Fruit fly (Drosophila melanogaster) whole organism, embryonic: ENCODE results near the gene RpS3.

Experiments used
- Atf3 ChIP-seq: fragments of 200-800 bp; sonication (Bioruptor generic); optimal IDR thresholded peaks from 3 replicates; lab custom pipeline; 2016; ENCODE audit warnings: missing biosample characterization, missing genetic modification characterization
- B-H1 ChIP-seq: fragments of 200-800 bp; sonication (Bioruptor generic); IDR thresholded peaks from 3 replicates; pipeline ENCODE4 v1.3.6; 2022; ENCODE audit warnings: missing biosample characterization, missing genetic modification characterization
- B-H2 ChIP-seq: fragments of 200-800 bp; sonication (Bioruptor generic); optimal IDR thresholded peaks from 2 replicates; lab custom pipeline; 2018; ENCODE audit warnings: missing biosample characterization, mild to moderate bottlenecking, missing genetic modification characterization
- CG10431 ChIP-seq: fragments of 200-800 bp; sonication (Bioruptor generic); optimal IDR thresholded peaks from 3 replicates; lab custom pipeline; 2018; ENCODE audit warnings: missing biosample characterization, mild to moderate bottlenecking, missing genetic modification characterization
- CG11085 ChIP-seq: fragments of 200-800 bp; sonication (Bioruptor generic); IDR thresholded peaks from 2 replicates; pipeline ENCODE4 v1.3.6; 2022; ENCODE audit warnings: missing biosample characterization, missing genetic modification characterization
- CG12236 ChIP-seq: fragments of 200-800 bp; sonication (Bioruptor generic); optimal IDR thresholded peaks from 2 replicates; lab custom pipeline; 2016; ENCODE audit warnings: missing biosample characterization, missing genetic modification characterization
- CG13123 ChIP-seq: fragments of 200-800 bp; sonication (Bioruptor generic); optimal IDR thresholded peaks from 2 replicates; lab custom pipeline; 2016; ENCODE audit warnings: missing biosample characterization, missing genetic modification characterization
- CG17385 ChIP-seq: fragments of 200-800 bp; sonication (Bioruptor generic); optimal IDR thresholded peaks from 3 replicates; lab custom pipeline; 2018; ENCODE audit warnings: missing biosample characterization, mild to moderate bottlenecking, missing genetic modification characterization
- CG2202 ChIP-seq: fragments of 200-800 bp; sonication (Bioruptor generic); optimal IDR thresholded peaks from 2 replicates; lab custom pipeline; 2018; ENCODE audit warnings: missing biosample characterization, mild to moderate bottlenecking, missing genetic modification characterization
- CG3163 ChIP-seq: fragments of 200-800 bp; sonication (Bioruptor generic); optimal IDR thresholded peaks from 3 replicates; lab custom pipeline; 2016; ENCODE audit warnings: missing biosample characterization, missing genetic modification characterization
- CG3281 ChIP-seq: fragments of 200-800 bp; sonication (Bioruptor generic); optimal IDR thresholded peaks from 3 replicates; lab custom pipeline; 2017; ENCODE audit warnings: missing biosample characterization, mild to moderate bottlenecking, missing genetic modification characterization
- CG34224 ChIP-seq: fragments of 200-800 bp; sonication (Bioruptor generic); IDR thresholded peaks from 3 replicates; pipeline ENCODE4 v1.3.6; 2022; ENCODE audit warnings: missing biosample characterization, missing genetic modification characterization; ENCODE audit not compliant: partially characterized antibody
- CG5245 ChIP-seq: fragments of 200-800 bp; sonication (Bioruptor generic); optimal IDR thresholded peaks from 3 replicates; lab custom pipeline; 2016; ENCODE audit warnings: missing biosample characterization, missing genetic modification characterization
- CG6175 ChIP-seq: fragments of 200-800 bp; sonication (Bioruptor generic); IDR thresholded peaks from 3 replicates; pipeline ENCODE4 v1.3.6; 2022; ENCODE audit warnings: missing biosample characterization, missing genetic modification characterization
- CG6854 ChIP-seq: fragments of 200-800 bp; sonication (Bioruptor generic); optimal IDR thresholded peaks from 3 replicates; lab custom pipeline; 2017; ENCODE audit warnings: missing biosample characterization, mild to moderate bottlenecking, missing genetic modification characterization
- CG7372 ChIP-seq: fragments of 200-800 bp; sonication (Bioruptor generic); IDR thresholded peaks from 2 replicates; pipeline ENCODE4 v1.3.6; 2022; ENCODE audit warnings: missing biosample characterization, missing genetic modification characterization
- CG7839 ChIP-seq: fragments of 200-800 bp; sonication (Bioruptor generic); optimal IDR thresholded peaks from 3 replicates; lab custom pipeline; 2018; ENCODE audit warnings: missing biosample characterization, mild to moderate bottlenecking, missing genetic modification characterization, moderate library complexity
- CG9437 ChIP-seq: fragments of 200-800 bp; sonication (Bioruptor generic); optimal IDR thresholded peaks from 2 replicates; lab custom pipeline; 2018; ENCODE audit warnings: missing biosample characterization, mild to moderate bottlenecking, missing genetic modification characterization
- CoRest ChIP-seq: fragments of 200-800 bp; sonication (Bioruptor generic); optimal IDR thresholded peaks from 3 replicates; lab custom pipeline; 2018; ENCODE audit warnings: missing biosample characterization, mild to moderate bottlenecking, missing genetic modification characterization, moderate library complexity
- CrebB ChIP-seq: fragments of 200-800 bp; sonication (Bioruptor generic); optimal IDR thresholded peaks from 3 replicates; lab custom pipeline; 2018; ENCODE audit warnings: missing biosample characterization, mild to moderate bottlenecking, missing genetic modification characterization
- Dip3 ChIP-seq: fragments of 200-800 bp; sonication (Bioruptor generic); optimal IDR thresholded peaks from 3 replicates; lab custom pipeline; 2016; ENCODE audit warnings: missing biosample characterization, missing genetic modification characterization
- Doc2 ChIP-seq: fragments of 200-800 bp; sonication (Bioruptor generic); IDR thresholded peaks from 2 replicates; pipeline ENCODE4 v1.3.6; 2022; ENCODE audit warnings: missing biosample characterization, missing genetic modification characterization
- Fer2 ChIP-seq: fragments of 200-800 bp; sonication (Bioruptor generic); optimal IDR thresholded peaks from 2 replicates; lab custom pipeline; 2018; ENCODE audit warnings: missing biosample characterization, mild to moderate bottlenecking, missing genetic modification characterization, moderate library complexity
- Jarid2 ChIP-seq: fragments of 200-800 bp; sonication (Bioruptor generic); optimal IDR thresholded peaks from 3 replicates; lab custom pipeline; 2017; ENCODE audit warnings: mild to moderate bottlenecking, missing biosample characterization, missing genetic modification reagents, missing genetic modification characterization
- MTF-1 ChIP-seq: fragments of 200-800 bp; sonication (Bioruptor generic); optimal IDR thresholded peaks from 2 replicates; lab custom pipeline; 2018; ENCODE audit warnings: missing biosample characterization, mild to moderate bottlenecking, missing genetic modification characterization, borderline replicate concordance
- NC2α ChIP-seq: fragments of 200-800 bp; sonication (Bioruptor generic); optimal IDR thresholded peaks from 2 replicates; lab custom pipeline; 2016; ENCODE audit warnings: missing biosample characterization, missing genetic modification characterization
- NK7.1 ChIP-seq: fragments of 200-800 bp; sonication (Bioruptor generic); optimal IDR thresholded peaks from 3 replicates; lab custom pipeline; 2016; ENCODE audit warnings: missing biosample characterization, missing genetic modification characterization
- Opbp ChIP-seq: fragments of 200-800 bp; sonication (Bioruptor generic); IDR thresholded peaks from 3 replicates; pipeline ENCODE4 v1.3.6; 2022; ENCODE audit warnings: missing biosample characterization, missing genetic modification characterization; ENCODE audit not compliant: partially characterized antibody
- Side ChIP-seq: fragments of 200-800 bp; sonication (Bioruptor generic); optimal IDR thresholded peaks from 2 replicates; lab custom pipeline; 2016; ENCODE audit warnings: missing biosample characterization, missing genetic modification characterization
- Spps ChIP-seq: fragments of 200-800 bp; sonication (Bioruptor generic); optimal IDR thresholded peaks from 2 replicates; lab custom pipeline; 2018; ENCODE audit warnings: missing biosample characterization, mild to moderate bottlenecking, missing genetic modification characterization
- Sry-β ChIP-seq: fragments of 200-800 bp; sonication (Bioruptor generic); optimal IDR thresholded peaks from 2 replicates; lab custom pipeline; 2018; ENCODE audit warnings: missing biosample characterization, mild to moderate bottlenecking, missing genetic modification characterization, moderate library complexity
- Trl ChIP-seq, 3 experiments: fragments of >200 bp in 2 of 3; fragments of 200-800 bp in 1 of 3; sonication (Bioruptor generic) in 1 of 3; optimal IDR thresholded peaks; 2 replicates in 1 of 3; 3 replicates in 2 of 3; lab custom pipeline; 2016 to 2017; ENCODE audit warnings: missing biosample characterization in 1 of 3, missing genetic modification characterization in 1 of 3
- aop ChIP-seq: fragments of 200-800 bp; sonication (Bioruptor generic); IDR thresholded peaks from 2 replicates; pipeline ENCODE4 v1.3.6; 2022; ENCODE audit warnings: missing biosample characterization, missing genetic modification characterization
- ap ChIP-seq: fragments of 200-800 bp; sonication (Bioruptor generic); IDR thresholded peaks from 2 replicates; pipeline ENCODE4 v1.3.6; 2022; ENCODE audit warnings: missing biosample characterization, missing genetic modification characterization
- ase ChIP-seq: fragments of 200-800 bp; sonication (Bioruptor generic); IDR thresholded peaks from 3 replicates; pipeline ENCODE4 v1.3.6; 2022; ENCODE audit warnings: missing biosample characterization, missing genetic modification characterization
- chif ChIP-seq, 2 experiments: fragments of 200-800 bp; sonication (Bioruptor generic); optimal IDR thresholded peaks; 3 replicates each; lab custom pipeline; 2016; ENCODE audit warnings: missing biosample characterization in 2 of 2, missing genetic modification characterization in 2 of 2
- corto ChIP-seq: fragments of 200-800 bp; sonication (Bioruptor generic); optimal IDR thresholded peaks from 2 replicates; lab custom pipeline; 2016; ENCODE audit warnings: missing biosample characterization, mild to moderate bottlenecking, missing genetic modification characterization, moderate library complexity
- gfzf ChIP-seq: fragments of 200-800 bp; sonication (Bioruptor generic); optimal IDR thresholded peaks from 2 replicates; lab custom pipeline; 2016; ENCODE audit warnings: missing biosample characterization, mild to moderate bottlenecking, missing genetic modification characterization, moderate library complexity
- kah ChIP-seq: fragments of 200-800 bp; sonication (Bioruptor generic); optimal IDR thresholded peaks from 2 replicates; lab custom pipeline; 2018; ENCODE audit warnings: missing biosample characterization, mild to moderate bottlenecking, missing genetic modification characterization
- kni ChIP-seq: fragments of 200-800 bp; sonication (Bioruptor generic); optimal IDR thresholded peaks from 3 replicates; lab custom pipeline; 2017; ENCODE audit warnings: mild to moderate bottlenecking, missing biosample characterization, missing genetic modification reagents, missing genetic modification characterization
- maf-S ChIP-seq: fragments of 200-800 bp; sonication (Bioruptor generic); optimal IDR thresholded peaks from 2 replicates; lab custom pipeline; 2016; ENCODE audit warnings: missing biosample characterization, missing genetic modification characterization
- mld ChIP-seq: fragments of 200-800 bp; sonication (Bioruptor generic); IDR thresholded peaks from 3 replicates; pipeline ENCODE4 v1.3.6; 2022; ENCODE audit warnings: missing biosample characterization, missing genetic modification characterization; ENCODE audit not compliant: partially characterized antibody
- pros ChIP-seq: fragments of 200-800 bp; sonication (Bioruptor generic); optimal IDR thresholded peaks from 3 replicates; lab custom pipeline; 2019; ENCODE audit warnings: missing biosample characterization, mild to moderate bottlenecking, missing genetic modification characterization, moderate library complexity
- pzg ChIP-seq: fragments of 200-800 bp; sonication (Bioruptor generic); optimal IDR thresholded peaks from 3 replicates; lab custom pipeline; 2018; ENCODE audit warnings: missing biosample characterization, mild to moderate bottlenecking, missing genetic modification characterization, moderate library complexity
- sc ChIP-seq, 3 experiments: fragments of >200 bp in 2 of 3; fragments of 200-800 bp in 1 of 3; sonication (Bioruptor generic) in 1 of 3; optimal IDR thresholded peaks; 2 replicates in 2 of 3; 3 replicates in 1 of 3; lab custom pipeline; 2017; ENCODE audit warnings: mild to moderate bottlenecking in 1 of 3, missing biosample characterization in 1 of 3, missing genetic modification characterization in 1 of 3, missing genetic modification reagents in 1 of 3
- sens ChIP-seq: fragments of 200-800 bp; sonication (Bioruptor generic); peaks from one replicate; lab custom pipeline; 2016; ENCODE audit warnings: missing biosample characterization, missing genetic modification characterization
- slou ChIP-seq: fragments of 200-800 bp; sonication (Bioruptor generic); optimal IDR thresholded peaks from 3 replicates; lab custom pipeline; 2016; ENCODE audit warnings: missing biosample characterization, missing genetic modification characterization
- ttk ChIP-seq: fragments of 200-800 bp; sonication (Bioruptor generic); IDR thresholded peaks from 2 replicates; pipeline ENCODE4 v2.1.2; 2022; ENCODE audit warnings: missing biosample characterization, missing genetic modification characterization
- zfh2 ChIP-seq: fragments of 200-800 bp; sonication (Bioruptor generic); optimal IDR thresholded peaks from 2 replicates; lab custom pipeline; 2016; ENCODE audit warnings: missing biosample characterization, missing genetic modification characterization

The RpS3 gene

DNA sequence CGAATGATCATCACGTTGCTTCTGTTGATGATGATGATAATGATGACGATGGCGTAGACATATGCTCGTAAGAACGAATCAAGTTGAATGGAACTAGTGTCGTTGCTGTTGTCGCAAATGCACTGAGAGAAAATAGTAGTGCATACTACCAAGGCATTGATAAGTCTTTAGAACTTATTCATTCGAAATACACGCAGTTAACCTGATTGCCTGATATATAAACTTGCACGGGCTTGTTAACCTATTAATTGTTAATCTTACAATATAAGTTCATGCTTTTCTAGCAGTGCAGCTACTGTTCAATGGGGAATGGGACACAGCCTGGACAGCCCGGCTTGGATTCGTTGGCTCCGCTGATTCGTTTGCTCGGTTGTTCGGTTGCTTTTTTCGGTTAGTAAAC lies 32.3 kb upstream of the RpS3 start (continued):
- TF ChIP-seq Opbp (GFP tag; lab: Robert Waterston, UW): no peak
- TF ChIP-seq maf-S: peak; percentile 78
- peak; percentile 83 for TF ChIP-seq MTF-1 (GFP tag; lab: Kevin White, UChicago)
- peak; percentile 77 for TF ChIP-seq ttk
- TF ChIP-seq CG6175 (GFP tag; lab: Robert Waterston, UW): peak; percentile 56; the same call in 1 of the 3 replicates
- no peak for TF ChIP-seq gfzf (GFP tag; lab: Kevin White, UChicago)
- no peak for TF ChIP-seq sc (optimal IDR thresholded peaks at IDR 0.05; lab: Kevin White, UChicago)
- peak; percentile 86 for TF ChIP-seq sc (GFP tag; optimal IDR thresholded peaks at IDR 0.05; lab: Kevin White, UChicago)
- TF ChIP-seq CG3163 (GFP tag; lab: Kevin White, UChicago): peak; percentile 58
- TF ChIP-seq CoRest (tag; lab: Kevin White, UChicago): peak; percentile 86
- TF ChIP-seq CG9437 (GFP tag; lab: Kevin White, UChicago): peak; percentile 48
- no peak for TF ChIP-seq B-H2 (GFP tag; lab: Kevin White, UChicago)
- peak; percentile 84 for TF ChIP-seq Spps (tag; lab: Kevin White, UChicago)
- TF ChIP-seq Sry-β (GFP tag; lab: Kevin White, UChicago): peak; percentile 35
- TF ChIP-seq chif (GFP tag; optimal IDR thresholded peaks at IDR 0.05; lab: Kevin White, UChicago): peak; percentile 88 to 93
- TF ChIP-seq sens: peak; percentile 98
- peak; percentile 79 for TF ChIP-seq CrebB (tag; lab: Kevin White, UChicago)
- TF ChIP-seq kni (GFP tag; lab: Kevin White, UChicago): no peak
- peak; percentile 23 for TF ChIP-seq Fer2 (tag; lab: Kevin White, UChicago)
- peak; percentile 58 for TF ChIP-seq CG13123 (GFP tag; lab: Kevin White, UChicago)
- TF ChIP-seq pzg (GFP tag; lab: Kevin White, UChicago): no peak
- TF ChIP-seq CG10431 (GFP tag; lab: Kevin White, UChicago): peak; percentile 62
- TF ChIP-seq mld (GFP tag; lab: Robert Waterston, UW): no peak
- no peak for TF ChIP-seq corto (GFP tag; lab: Kevin White, UChicago)
- no peak for TF ChIP-seq pros (GFP tag; lab: Kevin White, UChicago)
- peak; percentile 72 for TF ChIP-seq NK7.1 (GFP tag; lab: Kevin White, UChicago)
- TF ChIP-seq Dip3: peak; percentile 68
- peak; percentile 60 for TF ChIP-seq CG6854 (GFP tag; lab: Kevin White, UChicago)
- 0 out of 2 replicates have a peak, but pooled peaks have one; percentile 36 for TF ChIP-seq CG11085 (GFP tag; lab: Robert Waterston, UW)
- peak; percentile 72 for TF ChIP-seq Atf3 (GFP tag; lab: Kevin White, UChicago)
- TF ChIP-seq Jarid2 (GFP tag; lab: Kevin White, UChicago): peak; percentile 30
- peak; percentile 81 for TF ChIP-seq NC2α (GFP tag; lab: Kevin White, UChicago)
- TF ChIP-seq CG3281: peak; percentile 72
- TF ChIP-seq aop (GFP tag; lab: Robert Waterston, UW): peak; percentile 53; the same call in 1 of the 2 replicates
- TF ChIP-seq CG2202 (tag; lab: Kevin White, UChicago): peak; percentile 92
- no peak for TF ChIP-seq CG34224 (GFP tag; lab: Robert Waterston, UW)
- no peak for TF ChIP-seq Trl (optimal IDR thresholded peaks at IDR 0.05; lab: Kevin White, UChicago)
- TF ChIP-seq Trl (GFP tag; optimal IDR thresholded peaks at IDR 0.05; lab: Kevin White, UChicago): peak; percentile 89
- TF ChIP-seq ap (GFP tag; lab: Robert Waterston, UW): peak; percentile 71
- TF ChIP-seq CG12236 (GFP tag; lab: Kevin White, UChicago): peak; percentile 75
- TF ChIP-seq kah (GFP tag; lab: Kevin White, UChicago): peak; percentile 58
- peak; percentile 87 for TF ChIP-seq CG5245 (GFP tag; lab: Kevin White, UChicago)
- peak; percentile 60 for TF ChIP-seq zfh2 (GFP tag; lab: Kevin White, UChicago)
- TF ChIP-seq Doc2: no peak
- TF ChIP-seq CG17385 (GFP tag; lab: Kevin White, UChicago): peak; percentile 74
- peak; percentile 88 for TF ChIP-seq CG7839 (tag; lab: Kevin White, UChicago)
- peak; percentile 63; the same call in 2 of the 3 replicates for TF ChIP-seq ase (GFP tag; lab: Robert Waterston, UW)
- peak; percentile 54 for TF ChIP-seq slou
- peak; percentile 89 for TF ChIP-seq Side (GFP tag; lab: Kevin White, UChicago)
- TF ChIP-seq CG7372 (GFP tag; lab: Robert Waterston, UW): peak; percentile 73
- peak; percentile 59 for TF ChIP-seq B-H1 (GFP tag; lab: Robert Waterston, UW)
